Worm (Caenorhabditis elegans): Measurements from ENCODE around the gene F39G3.2.
"Not testable (repeated sequence)": the region's sequence is repeated elsewhere in the genome, so short reads cannot be mapped to it uniquely, and the experiment has no call there.

F39G3.2 gene

DNA sequence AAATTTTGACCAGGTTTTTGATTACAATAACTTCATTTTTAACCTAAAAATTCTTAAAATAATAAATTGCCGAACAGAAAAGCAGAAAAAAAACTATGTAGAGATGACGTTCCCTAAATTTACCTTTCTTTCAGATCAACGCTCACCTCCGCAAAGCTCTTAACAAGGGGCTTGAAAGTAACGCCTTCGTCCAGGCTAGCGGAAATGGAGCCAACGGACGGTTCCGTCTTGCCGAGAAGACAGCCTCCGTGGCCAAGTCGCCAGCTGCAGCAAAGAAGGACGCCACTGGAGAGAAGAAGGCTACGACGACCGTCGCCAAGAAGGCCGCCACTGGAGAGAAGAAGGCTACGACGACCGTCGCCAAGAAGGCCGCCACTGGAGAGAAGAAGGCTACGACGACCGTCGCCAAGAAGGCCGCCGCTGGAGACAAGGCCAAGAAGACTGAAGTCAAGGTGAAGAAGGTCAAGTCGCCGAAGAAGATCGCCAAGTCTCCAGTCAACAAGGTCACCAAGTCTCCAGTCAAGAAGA is 17.1 kb downstream of the F39G3.2 start:
- TF ChIP-seq nhr-76 (tag; optimal IDR thresholded peaks at IDR 0.05) (no peak), unc-120 (tag; optimal IDR thresholded peaks at IDR 0.05; ENCODE audit: poor library complexity, severe bottlenecking) (no peak), sptf-1 (tag; optimal IDR thresholded peaks at IDR 0.05) (no peak), blmp-1 (tag; optimal IDR thresholded peaks at IDR 0.05) (no peak), mab-5 (tag; optimal IDR thresholded peaks at IDR 0.05) (no peak), drap-1 (GFP tag; optimal IDR thresholded peaks at IDR 0.05) (no peak), elt-3 (tag; optimal IDR thresholded peaks at IDR 0.05) (no peak), ceh-39 (tag; optimal IDR thresholded peaks at IDR 0.05) (no peak), nhr-12 (tag; optimal IDR thresholded peaks at IDR 0.05) (no peak), unc-39 (tag; optimal IDR thresholded peaks at IDR 0.05) (no peak)

DNA sequence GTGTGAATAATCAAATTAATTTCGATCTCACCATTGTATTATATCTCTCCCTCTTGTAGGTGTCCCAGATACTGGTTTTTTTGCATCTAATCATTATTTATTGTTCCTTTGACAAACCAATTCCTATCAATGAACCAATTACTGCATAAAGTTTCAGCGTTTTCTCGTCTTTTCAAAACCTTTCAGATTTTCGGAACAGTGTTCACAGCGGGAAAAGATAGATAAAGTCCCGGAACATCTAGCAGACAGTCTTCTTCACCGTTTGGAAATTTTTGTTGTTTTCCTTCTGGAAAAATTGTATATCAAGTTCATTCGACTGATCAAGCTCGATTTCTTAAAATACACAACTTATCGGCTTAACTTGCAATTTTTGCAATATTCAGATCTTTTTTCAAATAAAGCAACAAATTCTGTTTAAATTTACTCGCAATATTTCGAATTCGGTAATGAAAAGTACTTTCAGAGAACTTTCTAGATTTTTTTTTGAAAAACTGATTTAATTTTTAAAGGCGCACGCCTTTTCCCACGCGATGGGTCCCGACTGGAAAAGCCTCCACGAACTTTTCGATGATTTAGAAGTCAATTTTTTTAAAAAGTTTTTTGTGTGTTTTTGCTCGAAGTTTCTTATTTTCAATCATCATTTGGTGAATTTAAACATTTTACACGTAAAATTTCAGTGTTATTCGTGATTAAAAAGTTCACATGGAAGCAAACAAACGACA is 17.8 kb downstream of the F39G3.2 start, which contains the start of gene pgl-3:
TSS of gene pgl-3 (plus strand) at position 672 of the 722 bp plus-strand sequence.
- TF ChIP-seq nhr-237 (tag; optimal IDR thresholded peaks at IDR 0.05) (no peak), bed-3 (GFP tag; optimal IDR thresholded peaks at IDR 0.05) (no peak), nhr-28 (tag; optimal IDR thresholded peaks at IDR 0.05) (no peak), ham-2 (GFP tag; optimal IDR thresholded peaks at IDR 0.05) (no peak), lin-13 (tag; optimal IDR thresholded peaks at IDR 0.05) (no peak), hlh-1 (tag; optimal IDR thresholded peaks at IDR 0.05) (no peak), pha-4 (tag; optimal IDR thresholded peaks at IDR 0.05) (no peak), sem-2 (GFP tag; optimal IDR thresholded peaks at IDR 0.05) (no peak), ceh-43 (GFP tag; optimal IDR thresholded peaks at IDR 0.05) (no peak), mab-5 (tag; optimal IDR thresholded peaks at IDR 0.05) (no peak), sptf-1 (tag; optimal IDR thresholded peaks at IDR 0.05) (no peak), ztf-11 (tag; optimal IDR thresholded peaks at IDR 0.05) (no peak)

DNA sequence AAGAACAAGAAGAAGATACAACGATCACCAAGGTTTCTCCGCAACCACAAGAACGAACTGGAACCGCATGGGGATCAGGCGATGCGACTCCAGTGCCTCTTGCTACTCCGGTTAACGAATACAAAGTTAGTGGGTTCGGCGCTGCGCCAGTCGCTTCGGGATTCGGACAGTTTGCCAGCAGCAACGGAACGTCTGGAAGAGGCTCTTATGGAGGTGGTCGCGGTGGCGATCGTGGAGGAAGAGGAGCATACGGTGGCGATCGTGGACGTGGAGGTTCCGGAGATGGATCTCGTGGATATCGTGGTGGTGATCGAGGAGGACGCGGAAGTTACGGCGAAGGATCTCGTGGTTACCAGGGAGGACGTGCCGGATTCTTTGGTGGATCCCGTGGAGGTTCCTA is 20.4 kb downstream of the F39G3.2 start:
- TF ChIP-seq blmp-1 (tag; optimal IDR thresholded peaks at IDR 0.05), result no peak
- TF ChIP-seq ceh-83 (GFP tag; optimal IDR thresholded peaks at IDR 0.05), result no peak
- no peak for TF ChIP-seq pha-4 (tag; optimal IDR thresholded peaks at IDR 0.05)
- TF ChIP-seq nhr-237 (tag; optimal IDR thresholded peaks at IDR 0.05), result no peak
- no peak for TF ChIP-seq elt-1 (tag; optimal IDR thresholded peaks at IDR 0.05; ENCODE audit: borderline replicate concordance, insufficient read depth)
- no peak for TF ChIP-seq lin-32 (GFP tag; optimal IDR thresholded peaks at IDR 0.05)
- TF ChIP-seq flh-1 (GFP tag; optimal IDR thresholded peaks at IDR 0.05), result no peak
- TF ChIP-seq drap-1 (GFP tag; optimal IDR thresholded peaks at IDR 0.05), result no peak
- TF ChIP-seq bed-3 (GFP tag; optimal IDR thresholded peaks at IDR 0.05), result no peak
- TF ChIP-seq tbx-8 (GFP tag; optimal IDR thresholded peaks at IDR 0.05), result no peak
- TF ChIP-seq nhr-28 (tag; optimal IDR thresholded peaks at IDR 0.05), result no peak
- no peak for TF ChIP-seq lsy-2 (tag; optimal IDR thresholded peaks at IDR 0.05)
- no peak for TF ChIP-seq ces-1 (GFP tag; optimal IDR thresholded peaks at IDR 0.05)

DNA sequence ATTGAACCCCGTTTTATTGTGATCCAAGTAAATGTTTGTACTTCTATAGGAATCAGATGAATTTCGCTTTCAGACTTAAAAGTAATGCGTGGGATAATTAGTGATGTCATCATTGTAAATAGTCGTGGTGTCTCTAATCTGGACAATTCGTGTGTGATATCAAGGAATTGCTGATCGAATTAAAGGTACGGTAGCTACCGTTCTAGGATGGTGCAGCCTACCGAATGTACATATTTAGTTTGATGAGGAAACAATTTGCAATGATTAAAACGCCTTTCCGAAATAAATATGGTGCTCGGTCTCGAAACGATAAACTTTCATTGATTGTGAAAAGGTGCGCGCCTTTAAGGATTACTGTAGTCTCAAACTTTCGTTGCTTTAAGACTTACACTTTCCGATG is 20.9 kb downstream of the F39G3.2 start:
- TF ChIP-seq ceh-83 (GFP tag; optimal IDR thresholded peaks at IDR 0.05), result no peak
- TF ChIP-seq lin-13 (tag; optimal IDR thresholded peaks at IDR 0.05), result no peak
- no peak for TF ChIP-seq tbx-8 (GFP tag; optimal IDR thresholded peaks at IDR 0.05)
- TF ChIP-seq ham-2 (GFP tag; optimal IDR thresholded peaks at IDR 0.05), result no peak
- TF ChIP-seq nhr-76 (tag; optimal IDR thresholded peaks at IDR 0.05), result no peak
- TF ChIP-seq flh-1 (GFP tag; optimal IDR thresholded peaks at IDR 0.05), result no peak
- no peak for TF ChIP-seq nhr-12 (tag; optimal IDR thresholded peaks at IDR 0.05)
- no peak for TF ChIP-seq ceh-39 (tag; optimal IDR thresholded peaks at IDR 0.05)
- TF ChIP-seq elt-1 (tag; optimal IDR thresholded peaks at IDR 0.05; ENCODE audit: borderline replicate concordance, insufficient read depth), result no peak
- no peak for TF ChIP-seq elt-3 (tag; optimal IDR thresholded peaks at IDR 0.05)
- TF ChIP-seq drap-1 (GFP tag; optimal IDR thresholded peaks at IDR 0.05), result no peak
- no peak for TF ChIP-seq nhr-28 (tag; optimal IDR thresholded peaks at IDR 0.05)

DNA sequence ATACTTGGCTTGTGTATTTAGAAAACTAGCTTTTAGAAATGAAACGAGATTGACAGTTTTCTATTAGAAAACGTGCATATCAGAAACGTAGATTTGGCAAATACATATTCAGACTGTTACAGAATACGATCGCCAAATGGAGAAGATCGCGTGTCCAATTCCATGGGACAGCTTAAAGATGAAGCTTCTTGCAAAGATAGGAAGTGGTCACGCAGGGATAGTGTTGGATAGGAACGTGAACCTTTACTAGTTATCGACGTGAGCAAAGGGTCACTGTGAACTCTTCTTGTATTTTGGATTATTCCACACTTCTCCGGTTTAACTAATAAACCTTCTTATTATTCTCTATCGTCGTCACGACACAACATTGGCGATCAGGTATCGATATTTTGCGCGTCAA is 23.0 kb downstream of the F39G3.2 start, which contains the start of gene bgnt-1.4:
TSS of gene bgnt-1.4 (plus strand) at position 301 of the 400 bp plus-strand sequence.
- TF ChIP-seq bed-3 (GFP tag; optimal IDR thresholded peaks at IDR 0.05); nhr-12 (tag; optimal IDR thresholded peaks at IDR 0.05); pha-4 (tag; optimal IDR thresholded peaks at IDR 0.05): not testable (repeated sequence)

DNA sequence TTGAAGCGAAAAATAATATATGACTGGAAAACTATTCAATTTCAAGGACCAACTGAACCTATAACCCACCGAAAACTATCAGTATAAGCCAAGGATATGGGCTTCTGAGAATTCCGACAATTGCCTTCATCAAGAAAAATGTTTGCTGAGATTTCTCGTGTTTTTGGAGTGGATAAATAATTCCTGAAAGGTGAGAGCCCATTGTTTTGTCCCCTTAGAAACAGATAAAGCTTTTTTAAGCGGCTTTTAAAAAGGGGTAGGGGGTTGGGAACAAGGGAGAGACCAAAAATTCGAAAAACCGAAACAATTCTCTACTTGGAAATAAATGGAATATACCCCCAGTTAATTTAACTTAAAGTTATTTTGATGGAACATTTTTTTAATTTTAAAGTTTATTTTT is 28.9 kb downstream of the F39G3.2 start, which contains the start of gene C18G1.8:
TSS of gene C18G1.8 (minus strand) at position 101 of the 400 bp plus-strand sequence.
- TF ChIP-seq nhr-28 (tag; optimal IDR thresholded peaks at IDR 0.05) (no peak), cnd-1 (tag; optimal IDR thresholded peaks at IDR 0.05) (no peak), mls-2 (tag; optimal IDR thresholded peaks at IDR 0.05) (no peak), bed-3 (GFP tag; optimal IDR thresholded peaks at IDR 0.05) (no peak)
